Fruit fly (Drosophila melanogaster) whole organism, embryonic: ENCODE results near the gene CG11562.

Experiments used
- Antp ChIP-seq: fragments of 200-800 bp; sonication (Bioruptor generic); optimal IDR thresholded peaks from 3 replicates; lab custom pipeline; 2016; ENCODE audit warnings: missing biosample characterization, missing genetic modification characterization
- Atf3 ChIP-seq: fragments of 200-800 bp; sonication (Bioruptor generic); optimal IDR thresholded peaks from 3 replicates; lab custom pipeline; 2016; ENCODE audit warnings: missing biosample characterization, missing genetic modification characterization
- B-H2 ChIP-seq: fragments of 200-800 bp; sonication (Bioruptor generic); optimal IDR thresholded peaks from 2 replicates; lab custom pipeline; 2018; ENCODE audit warnings: missing biosample characterization, mild to moderate bottlenecking, missing genetic modification characterization
- CG10565 ChIP-seq: fragments of 200-800 bp; sonication (Bioruptor generic); optimal IDR thresholded peaks from 3 replicates; lab custom pipeline; 2016; ENCODE audit warnings: missing biosample characterization, mild to moderate bottlenecking, missing genetic modification characterization
- CG1233 ChIP-seq: fragments of 200-800 bp; sonication (Bioruptor generic); optimal IDR thresholded peaks from 4 replicates; lab custom pipeline; 2018; ENCODE audit warnings: missing biosample characterization, mild to moderate bottlenecking, missing genetic modification characterization
- CG14710 ChIP-seq: fragments of 200-800 bp; sonication (Bioruptor generic); optimal IDR thresholded peaks from 3 replicates; lab custom pipeline; 2019; ENCODE audit warnings: missing biosample characterization, mild to moderate bottlenecking, missing genetic modification characterization, moderate library complexity
- CG18262 ChIP-seq: fragments of 200-800 bp; optimal IDR thresholded peaks from 3 replicates; lab custom pipeline; 2019; ENCODE audit warnings: missing biosample characterization, mild to moderate bottlenecking, missing genetic modification characterization, moderate library complexity
- CG30431 ChIP-seq: fragments of 200-800 bp; sonication (Bioruptor generic); optimal IDR thresholded peaks from 2 replicates; lab custom pipeline; 2017; ENCODE audit warnings: missing biosample characterization, missing genetic modification characterization
- CG3065 ChIP-seq: fragments of 200-800 bp; sonication (Bioruptor generic); optimal IDR thresholded peaks from 2 replicates; lab custom pipeline; 2016; ENCODE audit warnings: missing biosample characterization, missing genetic modification characterization
- CG33213 ChIP-seq: fragments of 200-800 bp; sonication (Bioruptor generic); optimal IDR thresholded peaks from 3 replicates; lab custom pipeline; 2016; ENCODE audit warnings: missing biosample characterization, missing genetic modification characterization
- CG4820 ChIP-seq: fragments of 200-800 bp; sonication (Bioruptor generic); optimal IDR thresholded peaks from 3 replicates; lab custom pipeline; 2016; ENCODE audit warnings: missing biosample characterization, missing genetic modification characterization
- CG6254 ChIP-seq: fragments of 200-800 bp; sonication (Bioruptor generic); optimal IDR thresholded peaks from 3 replicates; lab custom pipeline; 2017; ENCODE audit warnings: mild to moderate bottlenecking, missing biosample characterization, missing genetic modification reagents, missing genetic modification characterization
- CG8290 ChIP-seq, 3 experiments: fragments of 200-800 bp; sonication (Bioruptor generic); optimal IDR thresholded peaks; 2 replicates each; lab custom pipeline; 2016 to 2019; ENCODE audit warnings: missing biosample characterization in 3 of 3, missing genetic modification characterization in 3 of 3, mild to moderate bottlenecking in 2 of 3, moderate library complexity in 1 of 3
- CG8944 ChIP-seq: fragments of 200-800 bp; sonication (Bioruptor generic); optimal IDR thresholded peaks from 3 replicates; lab custom pipeline; 2016; ENCODE audit warnings: missing biosample characterization, missing genetic modification characterization
- CG9215 ChIP-seq: fragments of 200-800 bp; sonication (Bioruptor generic); IDR thresholded peaks from 2 replicates; pipeline ENCODE4 v1.3.6; 2022; ENCODE audit warnings: missing biosample characterization, missing genetic modification characterization
- CG9727 ChIP-seq: fragments of 200-800 bp; sonication (Bioruptor generic); optimal IDR thresholded peaks from 3 replicates; lab custom pipeline; 2017; ENCODE audit warnings: missing biosample characterization, mild to moderate bottlenecking, missing genetic modification characterization
- Camta ChIP-seq: fragments of 200-800 bp; sonication (Bioruptor generic); optimal IDR thresholded peaks from 2 replicates; lab custom pipeline; 2016; ENCODE audit warnings: missing biosample characterization, missing genetic modification characterization
- Dip3 ChIP-seq: fragments of 200-800 bp; sonication (Bioruptor generic); optimal IDR thresholded peaks from 3 replicates; lab custom pipeline; 2016; ENCODE audit warnings: missing biosample characterization, missing genetic modification characterization
- E2f1 ChIP-seq: fragments of 200-800 bp; sonication (Bioruptor generic); IDR thresholded peaks from 2 replicates; pipeline ENCODE4 v1.3.6; 2022; ENCODE audit warnings: missing biosample characterization, missing genetic modification characterization
- ERR ChIP-seq: fragments of 200-800 bp; sonication (Bioruptor generic); optimal IDR thresholded peaks from 2 replicates; lab custom pipeline; 2016; ENCODE audit warnings: missing biosample characterization, missing genetic modification characterization
- HLH3B ChIP-seq: fragments of 200-800 bp; sonication (Bioruptor generic); IDR thresholded peaks from 2 replicates; pipeline ENCODE4 v1.3.6; 2022; ENCODE audit warnings: missing biosample characterization, missing genetic modification characterization
- Hr39 ChIP-seq: fragments of >200 bp; optimal IDR thresholded peaks from 2 replicates; lab custom pipeline; 2017
- MBD-R2 ChIP-seq: fragments of 200-800 bp; sonication (Bioruptor generic); IDR thresholded peaks from 2 replicates; pipeline ENCODE4 v1.3.6; 2022; ENCODE audit warnings: missing biosample characterization, missing genetic modification characterization
- MTF-1 ChIP-seq: fragments of 200-800 bp; sonication (Bioruptor generic); optimal IDR thresholded peaks from 2 replicates; lab custom pipeline; 2018; ENCODE audit warnings: missing biosample characterization, mild to moderate bottlenecking, missing genetic modification characterization, borderline replicate concordance
- Neu2 ChIP-seq: fragments of 200-800 bp; sonication (Bioruptor generic); optimal IDR thresholded peaks from 3 replicates; lab custom pipeline; 2016; ENCODE audit warnings: missing biosample characterization, missing genetic modification characterization, borderline replicate concordance
- Opbp ChIP-seq: fragments of 200-800 bp; sonication (Bioruptor generic); IDR thresholded peaks from 3 replicates; pipeline ENCODE4 v1.3.6; 2022; ENCODE audit warnings: missing biosample characterization, missing genetic modification characterization; ENCODE audit not compliant: partially characterized antibody
- Sox100B ChIP-seq: fragments of 200-800 bp; sonication (Bioruptor generic); optimal IDR thresholded peaks from 3 replicates; lab custom pipeline; 2018; ENCODE audit warnings: missing biosample characterization, mild to moderate bottlenecking, missing genetic modification characterization
- Sox102F ChIP-seq: fragments of 200-800 bp; sonication (Bioruptor generic); optimal IDR thresholded peaks from 2 replicates; lab custom pipeline; 2018; ENCODE audit warnings: missing biosample characterization, mild to moderate bottlenecking, missing genetic modification characterization, moderate library complexity
- Trl ChIP-seq, 3 experiments: fragments of >200 bp in 2 of 3; fragments of 200-800 bp in 1 of 3; sonication (Bioruptor generic) in 1 of 3; optimal IDR thresholded peaks; 2 replicates in 1 of 3; 3 replicates in 2 of 3; lab custom pipeline; 2016 to 2017; ENCODE audit warnings: missing biosample characterization in 1 of 3, missing genetic modification characterization in 1 of 3
- ase ChIP-seq: fragments of 200-800 bp; sonication (Bioruptor generic); IDR thresholded peaks from 3 replicates; pipeline ENCODE4 v1.3.6; 2022; ENCODE audit warnings: missing biosample characterization, missing genetic modification characterization
- bbx ChIP-seq: fragments of 200-800 bp; sonication (Bioruptor generic); IDR thresholded peaks from 2 replicates; pipeline ENCODE4 v1.3.6; 2022; ENCODE audit warnings: missing biosample characterization, missing genetic modification characterization; ENCODE audit not compliant: partially characterized antibody
- dmrt99B ChIP-seq: fragments of 200-800 bp; sonication (Bioruptor generic); optimal IDR thresholded peaks from 2 replicates; lab custom pipeline; 2018; ENCODE audit warnings: missing biosample characterization, mild to moderate bottlenecking, missing genetic modification characterization, moderate library complexity
- ewg ChIP-seq: fragments of 200-800 bp; sonication (Bioruptor generic); optimal IDR thresholded peaks from 3 replicates; lab custom pipeline; 2017; ENCODE audit warnings: mild to moderate bottlenecking, missing biosample characterization, missing genetic modification reagents, missing genetic modification characterization
- fd102C ChIP-seq: fragments of 200-800 bp; sonication (Bioruptor generic); optimal IDR thresholded peaks from 2 replicates; lab custom pipeline; 2018; ENCODE audit warnings: missing biosample characterization, mild to moderate bottlenecking, missing genetic modification characterization, moderate library complexity
- fd3F ChIP-seq: fragments of 200-800 bp; sonication (Bioruptor generic); optimal IDR thresholded peaks from 2 replicates; lab custom pipeline; 2018; ENCODE audit warnings: missing biosample characterization, mild to moderate bottlenecking, missing genetic modification characterization, moderate library complexity
- fru ChIP-seq: fragments of >200 bp; optimal IDR thresholded peaks from 2 replicates; lab custom pipeline; 2017
- h ChIP-seq: fragments of >200 bp; optimal IDR thresholded peaks from 2 replicates; lab custom pipeline; 2017
- hkb ChIP-seq, 2 experiments: fragments of 200-800 bp in 1 of 2; fragments of >200 bp in 1 of 2; sonication (Bioruptor generic) in 1 of 2; IDR thresholded peaks in 1 of 2; optimal IDR thresholded peaks in 1 of 2; 2 replicates each; pipeline versions ENCODE4 v1.3.6 to Lab custom; 2017 to 2022; ENCODE audit warnings: missing biosample characterization in 1 of 2, missing genetic modification characterization in 1 of 2
- knrl ChIP-seq: fragments of 200-800 bp; sonication (Bioruptor generic); IDR thresholded peaks from 3 replicates; pipeline ENCODE4 v1.3.6; 2022; ENCODE audit warnings: missing biosample characterization, missing genetic modification characterization; ENCODE audit not compliant: partially characterized antibody
- lilli ChIP-seq: fragments of 200-800 bp; sonication (Bioruptor generic); optimal IDR thresholded peaks from 3 replicates; lab custom pipeline; 2016; ENCODE audit warnings: missing biosample characterization, missing genetic modification characterization
- mirr ChIP-seq: fragments of 200-800 bp; sonication (Bioruptor generic); optimal IDR thresholded peaks from 3 replicates; lab custom pipeline; 2018; ENCODE audit warnings: missing biosample characterization, mild to moderate bottlenecking, missing genetic modification characterization
- nerfin-1 ChIP-seq: fragments of 200-800 bp; sonication (Bioruptor generic); optimal IDR thresholded peaks from 3 replicates; lab custom pipeline; 2019; ENCODE audit warnings: missing biosample characterization, mild to moderate bottlenecking, missing genetic modification characterization, moderate library complexity
- onecut ChIP-seq: fragments of 200-800 bp; sonication (Bioruptor generic); IDR thresholded peaks from 2 replicates; pipeline ENCODE4 v1.3.6; 2022; ENCODE audit warnings: missing biosample characterization, missing genetic modification characterization
- p53 ChIP-seq: fragments of 200-800 bp; sonication (Bioruptor generic); optimal IDR thresholded peaks from 2 replicates; lab custom pipeline; 2016; ENCODE audit warnings: missing biosample characterization, missing genetic modification characterization
- pzg ChIP-seq: fragments of 200-800 bp; sonication (Bioruptor generic); optimal IDR thresholded peaks from 3 replicates; lab custom pipeline; 2018; ENCODE audit warnings: missing biosample characterization, mild to moderate bottlenecking, missing genetic modification characterization, moderate library complexity
- scrt ChIP-seq: fragments of 200-800 bp; sonication (Bioruptor generic); optimal IDR thresholded peaks from 2 replicates; lab custom pipeline; 2018; ENCODE audit warnings: missing biosample characterization, mild to moderate bottlenecking, missing genetic modification characterization, moderate library complexity
- sd ChIP-seq: fragments of 200-800 bp; sonication (Bioruptor generic); optimal IDR thresholded peaks from 3 replicates; lab custom pipeline; 2018; ENCODE audit warnings: missing biosample characterization, mild to moderate bottlenecking, missing genetic modification characterization, moderate library complexity
- usp ChIP-seq: fragments of >200 bp; optimal IDR thresholded peaks from 2 replicates; lab custom pipeline; 2017; ENCODE audit warnings: missing biosample characterization, missing genetic modification characterization
- zf30C ChIP-seq: fragments of 200-800 bp; sonication (Bioruptor generic); optimal IDR thresholded peaks from 3 replicates; lab custom pipeline; 2018; ENCODE audit warnings: missing biosample characterization, mild to moderate bottlenecking, missing genetic modification characterization

The CG11562 gene

DNA sequence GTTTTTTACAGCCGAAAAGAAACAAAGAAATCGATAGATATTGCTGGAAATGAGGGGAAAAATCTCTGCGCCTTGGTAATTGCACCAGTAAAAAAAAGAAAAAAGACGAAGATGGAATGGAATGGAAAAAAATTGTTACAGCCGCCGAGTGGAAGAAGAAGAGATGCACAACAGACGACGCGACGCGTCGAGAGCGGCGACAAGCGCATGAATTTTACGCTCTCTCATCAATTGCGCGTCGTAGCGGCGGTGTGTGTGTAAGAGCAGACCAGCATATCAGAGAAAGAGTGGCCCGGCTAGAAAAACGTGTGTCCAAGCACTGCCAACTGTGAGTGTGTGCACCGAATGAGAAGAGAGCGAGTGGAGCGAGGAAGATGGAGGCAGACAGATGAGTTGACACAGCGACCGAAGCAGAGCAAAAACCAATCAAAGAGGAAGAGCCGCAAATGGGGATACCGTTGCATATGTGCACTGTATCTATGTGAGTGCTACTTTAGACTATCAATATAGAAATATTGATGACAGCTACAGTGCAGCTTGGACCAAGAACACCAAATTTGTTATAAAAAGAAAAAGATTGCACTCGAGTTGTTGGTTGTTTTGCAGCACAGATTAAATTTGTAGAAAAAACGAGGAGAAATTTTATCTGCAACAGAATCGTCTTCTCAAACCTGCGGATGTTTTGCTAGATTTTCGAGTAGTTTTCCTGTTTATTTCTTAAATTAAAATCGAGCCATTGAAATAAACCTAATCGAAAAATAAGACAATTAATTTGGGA, 43.0 kb upstream of the CG11562 start (continued):
- TF ChIP-seq CG4820 (GFP tag; lab: Kevin White, UChicago) = no peak
- TF ChIP-seq B-H2 (GFP tag; lab: Kevin White, UChicago) = no peak
- no peak for TF ChIP-seq Opbp (GFP tag; lab: Robert Waterston, UW)
- TF ChIP-seq CG6254 (GFP tag; lab: Kevin White, UChicago) = no peak
- no peak for TF ChIP-seq Atf3
- peak; percentile 60 for TF ChIP-seq ewg (GFP tag; lab: Kevin White, UChicago)
- no peak for TF ChIP-seq CG9215 (GFP tag; lab: Robert Waterston, UW)
- no peak for TF ChIP-seq fru (lab: Kevin White, UChicago)
- no peak for TF ChIP-seq Hr39 (lab: Kevin White, UChicago)
- TF ChIP-seq HLH3B = no peak
- TF ChIP-seq Neu2 (GFP tag; lab: Kevin White, UChicago) = no peak
- no peak for TF ChIP-seq lilli (GFP tag; lab: Kevin White, UChicago)
- TF ChIP-seq Trl (optimal IDR thresholded peaks at IDR 0.05; lab: Kevin White, UChicago) = peak; percentile 95 to 97
- peak; percentile 31 for TF ChIP-seq Trl (GFP tag; optimal IDR thresholded peaks at IDR 0.05; lab: Kevin White, UChicago)
- peak; percentile 39 for TF ChIP-seq scrt (GFP tag; lab: Kevin White, UChicago)
- TF ChIP-seq pzg = no peak
- TF ChIP-seq CG30431 (GFP tag; lab: Kevin White, UChicago) = no peak
- TF ChIP-seq nerfin-1 (tag; lab: Kevin White, UChicago) = peak; percentile 3
- TF ChIP-seq MBD-R2 (GFP tag; lab: Robert Waterston, UW) = no peak
- no peak for TF ChIP-seq fd102C (GFP tag; lab: Kevin White, UChicago)
- TF ChIP-seq CG8290 (GFP tag; optimal IDR thresholded peaks at IDR 0.05; lab: Kevin White, UChicago) = no peak
- TF ChIP-seq CG8290 (tag; optimal IDR thresholded peaks at IDR 0.05; lab: Kevin White, UChicago) = no peak
- TF ChIP-seq CG10565 (GFP tag; lab: Kevin White, UChicago) = no peak
- TF ChIP-seq p53 (GFP tag; lab: Kevin White, UChicago) = no peak
- no peak for TF ChIP-seq knrl (GFP tag; lab: Robert Waterston, UW)
- no peak for TF ChIP-seq Sox100B (GFP tag; lab: Kevin White, UChicago)
- peak; percentile 13 for TF ChIP-seq dmrt99B (tag; lab: Kevin White, UChicago)
- TF ChIP-seq CG9727 (GFP tag; lab: Kevin White, UChicago) = no peak
- TF ChIP-seq hkb (optimal IDR thresholded peaks at IDR 0.05; lab: Kevin White, UChicago) = no peak
- no peak for TF ChIP-seq hkb (GFP tag; IDR thresholded peaks at IDR 0.05; lab: Robert Waterston, UW)
- TF ChIP-seq CG1233 = no peak
- no peak for TF ChIP-seq MTF-1 (GFP tag; lab: Kevin White, UChicago)
- TF ChIP-seq ERR = no peak
- TF ChIP-seq mirr (GFP tag; lab: Kevin White, UChicago) = no peak
- TF ChIP-seq bbx (GFP tag; lab: Robert Waterston, UW) = peak; percentile 10; the same call in 1 of the 2 replicates
- TF ChIP-seq E2f1 (GFP tag; lab: Robert Waterston, UW) = no peak
- no peak for TF ChIP-seq Dip3 (GFP tag; lab: Kevin White, UChicago)
- no peak for TF ChIP-seq Camta
- peak; percentile 31 for TF ChIP-seq CG18262 (tag; lab: Kevin White, UChicago)
- peak; percentile 11 for TF ChIP-seq zf30C (GFP tag; lab: Kevin White, UChicago)
- TF ChIP-seq CG33213 (GFP tag; lab: Kevin White, UChicago) = no peak
- no peak for TF ChIP-seq Antp
- TF ChIP-seq Sox102F = peak; percentile 42
- TF ChIP-seq usp (GFP tag; lab: Kevin White, UChicago) = no peak
- no peak for TF ChIP-seq CG3065 (GFP tag; lab: Kevin White, UChicago)
- peak; percentile 60 for TF ChIP-seq sd
- TF ChIP-seq fd3F = no peak
- TF ChIP-seq onecut = no peak
- no peak for TF ChIP-seq h (lab: Kevin White, UChicago)
- no peak for TF ChIP-seq ase (GFP tag; lab: Robert Waterston, UW)
- TF ChIP-seq CG14710 (tag; lab: Kevin White, UChicago) = no peak
- TF ChIP-seq CG8944 (GFP tag; lab: Kevin White, UChicago) = peak; percentile 10
